Fruit fly (Drosophila melanogaster): ENCODE data around the gene PNUTS.

- TF ChIP-seq CG8301 (tag; optimal IDR thresholded peaks at IDR 0.05) (no peak), fd96Ca (GFP tag; IDR thresholded peaks at IDR 0.05) (no peak), CG17806 (tag; optimal IDR thresholded peaks at IDR 0.05) (no peak), CG34367 (tag; optimal IDR thresholded peaks at IDR 0.05) (no peak), CG15710 (tag; optimal IDR thresholded peaks at IDR 0.05) (no peak), Pif1A (GFP tag; optimal IDR thresholded peaks at IDR 0.05) (no peak), Pif1B (GFP tag; optimal IDR thresholded peaks at IDR 0.05) (no peak), CG12605 (GFP tag; IDR thresholded peaks at IDR 0.05) (no peak), CG14655 (GFP tag; optimal IDR thresholded peaks at IDR 0.05) (no peak), CG8159 (tag; optimal IDR thresholded peaks at IDR 0.05) (no peak), CG32121 (GFP tag; IDR thresholded peaks at IDR 0.05) (no peak), gl (tag; optimal IDR thresholded peaks at IDR 0.05) (no peak), Ets98B (GFP tag; IDR thresholded peaks at IDR 0.05) (no peak), EcR (GFP tag; optimal IDR thresholded peaks at IDR 0.05) (no peak)
Measured at dm6 chr2L:821242-821985, 48.9 kb upstream of the PNUTS start, which contains the start of gene CG3662.
